Fruit fly (Drosophila melanogaster) whole organism, adult: ENCODE data around the gene CG15336.

Source experiments
- CG11617 ChIP-seq: fragments of 200-800 bp; sonication (Bioruptor generic); optimal IDR thresholded peaks from 2 replicates; lab custom pipeline; 2017; ENCODE audit warnings: mild to moderate bottlenecking, missing biosample characterization, missing genetic modification reagents, missing genetic modification characterization
- CG1620 ChIP-seq: fragments of 200-800 bp; sonication (Bioruptor generic); optimal IDR thresholded peaks from 2 replicates; lab custom pipeline; 2016; ENCODE audit warnings: missing biosample characterization, missing genetic modification characterization
- CG33017 ChIP-seq: fragments of 200-800 bp; sonication (Bioruptor generic); optimal IDR thresholded peaks from 2 replicates; lab custom pipeline; 2018; ENCODE audit warnings: missing biosample characterization, mild to moderate bottlenecking, missing genetic modification characterization, moderate library complexity
- CG5204 ChIP-seq: fragments of 200-800 bp; sonication (Bioruptor generic); optimal IDR thresholded peaks from 2 replicates; lab custom pipeline; 2016; ENCODE audit warnings: missing biosample characterization, missing genetic modification characterization
- CG7045 ChIP-seq: fragments of 200-800 bp; sonication (Bioruptor generic); optimal IDR thresholded peaks from 2 replicates; lab custom pipeline; 2017; ENCODE audit warnings: missing biosample characterization, mild to moderate bottlenecking, missing genetic modification characterization
- CG7101 ChIP-seq: fragments of 200-800 bp; sonication (Bioruptor generic); optimal IDR thresholded peaks from 2 replicates; lab custom pipeline; 2018; ENCODE audit warnings: missing biosample characterization, mild to moderate bottlenecking, missing genetic modification characterization, moderate library complexity
- Clk ChIP-seq: fragments of 200-800 bp; sonication (Bioruptor generic); optimal IDR thresholded peaks from 2 replicates; lab custom pipeline; 2017; ENCODE audit warnings: missing biosample characterization, missing genetic modification characterization
- Crg-1 ChIP-seq: fragments of 200-800 bp; sonication (Bioruptor generic); optimal IDR thresholded peaks from 2 replicates; lab custom pipeline; 2016; ENCODE audit warnings: missing biosample characterization, missing genetic modification characterization
- Mnt ChIP-seq: fragments of 200-800 bp; sonication (Bioruptor generic); optimal IDR thresholded peaks from 2 replicates; lab custom pipeline; 2016; ENCODE audit warnings: missing biosample characterization, mild to moderate bottlenecking, missing genetic modification characterization
- bab1 ChIP-seq: fragments of 200-800 bp; sonication (Bioruptor generic); optimal IDR thresholded peaks from 3 replicates; lab custom pipeline; 2019; ENCODE audit warnings: missing biosample characterization, mild to moderate bottlenecking, missing genetic modification characterization, moderate library complexity
- cic ChIP-seq: fragments of 200-800 bp; sonication (Bioruptor generic); optimal IDR thresholded peaks from 2 replicates; lab custom pipeline; 2017; ENCODE audit warnings: missing biosample characterization, mild to moderate bottlenecking, missing genetic modification characterization, moderate library complexity
- ovo ChIP-seq: fragments of 200-800 bp; sonication (Bioruptor generic); optimal IDR thresholded peaks from 2 replicates; lab custom pipeline; 2016; ENCODE audit warnings: missing biosample characterization, missing genetic modification characterization
- pad ChIP-seq: fragments of 200-800 bp; sonication (Bioruptor generic); optimal IDR thresholded peaks from 3 replicates; lab custom pipeline; 2017; ENCODE audit warnings: missing biosample characterization, missing genetic modification characterization, mild to moderate bottlenecking, moderate library complexity, missing genetic modification reagents

DNA sequence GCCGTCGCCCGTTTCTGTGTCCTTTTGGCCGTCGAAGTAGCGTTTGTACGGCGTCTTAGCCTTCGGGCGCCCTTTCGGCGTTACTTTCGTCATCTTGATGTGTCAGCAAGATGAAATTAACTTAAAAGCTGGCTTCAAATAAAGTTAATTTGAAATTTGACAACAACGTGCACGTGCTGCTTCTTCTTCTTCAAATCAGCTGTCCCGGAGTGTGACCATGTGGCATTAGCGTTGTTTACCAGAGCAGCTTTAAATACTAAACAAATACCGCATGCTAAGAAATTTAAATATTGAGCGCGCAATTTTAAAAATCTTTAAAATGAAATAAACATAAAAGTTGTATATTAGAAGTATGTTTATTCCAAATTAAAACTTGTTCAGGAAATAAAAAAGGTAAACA, 26.8 kb upstream of the CG15336 start, which contains the start of gene CG2260:
- TF ChIP-seq bab1 (GFP tag; lab: Kevin White, UChicago) (peak; percentile 57), CG5204 (GFP tag; lab: Kevin White, UChicago) (no peak), Mnt (GFP tag; lab: Kevin White, UChicago) (peak; percentile 100), pad (GFP tag; lab: Kevin White, UChicago) (no peak), CG33017 (tag; lab: Kevin White, UChicago) (no peak), Crg-1 (GFP tag; lab: Kevin White, UChicago) (no peak), ovo (GFP tag; lab: Kevin White, UChicago) (no peak), CG7045 (GFP tag; lab: Kevin White, UChicago) (no peak), CG11617 (GFP tag; lab: Kevin White, UChicago) (no peak), Clk (GFP tag; lab: Kevin White, UChicago) (no peak), cic (GFP tag; lab: Kevin White, UChicago) (no peak), CG1620 (GFP tag; lab: Kevin White, UChicago) (no peak), CG7101 (tag; lab: Kevin White, UChicago) (no peak)
